Worm (Caenorhabditis elegans) whole organism, L2 larva: ENCODE data around the gene sym-4.

Experiments
- F13H6.1 ChIP-seq: sonication (generic microtip); optimal IDR thresholded peaks from 2 replicates; lab custom pipeline; 2016; ENCODE audit warnings: missing genetic modification characterization, missing compliant biosample characterization
- R02D3.7 ChIP-seq: fragments of 150-350 bp; optimal IDR thresholded peaks from 2 replicates; lab custom pipeline; 2014; ENCODE audit warnings: missing biosample characterization, missing genetic modification characterization
- blmp-1 ChIP-seq: sonication (generic microtip); optimal IDR thresholded peaks from 2 replicates; lab custom pipeline; 2017; ENCODE audit warnings: missing genetic modification characterization, mild to moderate bottlenecking, missing compliant biosample characterization, antibody characterized with exemption, moderate library complexity; ENCODE audit not compliant: insufficient read depth
- elt-1 ChIP-seq: fragments of 150-350 bp; optimal IDR thresholded peaks from 2 replicates; lab custom pipeline; 2014; ENCODE audit warnings: missing biosample characterization, missing genetic modification characterization
- lsy-2 ChIP-seq, 2 experiments: fragments of 150-350 bp in 1 of 2; sonication (generic microtip) in 1 of 2; optimal IDR thresholded peaks; 2 replicates each; lab custom pipeline; 2014 to 2017; ENCODE audit warnings: missing biosample characterization in 2 of 2, missing genetic modification characterization in 2 of 2
- mab-5 ChIP-seq: fragments of 150-350 bp; optimal IDR thresholded peaks from 2 replicates; lab custom pipeline; 2014; ENCODE audit warnings: missing biosample characterization, missing genetic modification characterization
- nhr-23 ChIP-seq: fragments of 150-350 bp; optimal IDR thresholded peaks from 2 replicates; lab custom pipeline; 2014; ENCODE audit warnings: missing biosample characterization, missing genetic modification reagents, missing genetic modification characterization
- nhr-237 ChIP-seq: fragments of 150-350 bp; optimal IDR thresholded peaks from 2 replicates; lab custom pipeline; 2014; ENCODE audit warnings: missing biosample characterization, missing genetic modification characterization
- nhr-25 ChIP-seq: fragments of 150-350 bp; sonication (generic microtip); optimal IDR thresholded peaks from 3 replicates; lab custom pipeline; 2014; ENCODE audit warnings: missing biosample characterization, missing genetic modification characterization
- unc-39 ChIP-seq: fragments of 150-350 bp; optimal IDR thresholded peaks from 2 replicates; lab custom pipeline; 2014; ENCODE audit warnings: missing biosample characterization, missing genetic modification characterization
- unc-62 ChIP-seq: fragments of 150-350 bp; optimal IDR thresholded peaks from 2 replicates; lab custom pipeline; 2014; ENCODE audit warnings: missing biosample characterization, missing genetic modification reagents, missing genetic modification characterization
- ztf-11 ChIP-seq: sonication (generic microtip); optimal IDR thresholded peaks from 2 replicates; lab custom pipeline; 2017; ENCODE audit warnings: missing biosample characterization, missing genetic modification characterization

DNA sequence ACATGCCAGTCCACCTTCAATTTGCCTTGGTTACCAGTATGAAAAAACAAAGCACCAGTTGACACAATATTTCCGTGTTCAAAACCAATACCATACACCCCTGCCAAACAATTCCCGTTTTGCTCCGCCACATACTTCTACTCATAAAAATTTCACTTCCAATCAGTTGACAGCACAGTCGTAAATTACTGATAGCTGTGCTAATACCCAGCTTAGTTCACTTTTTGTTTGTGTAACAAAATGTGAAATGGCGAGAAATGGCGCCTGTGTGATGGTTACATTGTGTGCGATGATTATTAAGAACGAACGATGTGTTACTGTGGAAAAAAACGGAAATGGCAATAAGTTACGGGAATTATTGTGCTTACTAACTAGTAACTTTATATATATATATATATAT, 36.9 kb upstream of the sym-4 start:
- no peak for TF ChIP-seq unc-62
- TF ChIP-seq elt-1 (tag; lab: Kevin White, UChicago) = no peak
- TF ChIP-seq R02D3.7 (tag; lab: Kevin White, UChicago) = no peak
- TF ChIP-seq unc-39 = no peak
- no peak for TF ChIP-seq mab-5 (tag; lab: Kevin White, UChicago)
- TF ChIP-seq F13H6.1 (tag; lab: Kevin White, UChicago) = no peak
- TF ChIP-seq blmp-1 (tag; lab: Kevin White, UChicago) = no peak
- TF ChIP-seq nhr-237 (tag; lab: Kevin White, UChicago) = no peak
- no peak for TF ChIP-seq ztf-11 (tag; lab: Kevin White, UChicago)
- TF ChIP-seq nhr-25 (tag; lab: Kevin White, UChicago) = no peak
- TF ChIP-seq lsy-2 (tag; optimal IDR thresholded peaks at IDR 0.05; lab: Kevin White, UChicago) = no peak
- no peak for TF ChIP-seq nhr-23 (tag; lab: Kevin White, UChicago)
